Worm (Caenorhabditis elegans) whole organism, young adult: ENCODE data around the gene Y102A5C.2.

Source experiments
- die-1 ChIP-seq: sonication (generic microtip); optimal IDR thresholded peaks from 2 replicates; lab custom pipeline; 2016; ENCODE audit warnings: missing genotype, mild to moderate bottlenecking, missing genetic modification characterization, missing compliant biosample characterization
- egl-18 ChIP-seq: fragments of 200-800 bp; sonication (Bioruptor generic); IDR thresholded peaks from 2 replicates; pipeline ENCODE4 v1.3.6; 2022; ENCODE audit warnings: missing genetic modification reagents, missing genetic modification characterization, missing compliant biosample characterization
- nfya-1 ChIP-seq: sonication (generic microtip); optimal IDR thresholded peaks from 2 replicates; lab custom pipeline; 2017; ENCODE audit warnings: antibody characterized with exemption, missing compliant biosample characterization, missing genetic modification characterization, borderline replicate concordance; ENCODE audit not compliant: insufficient read depth
- snpc-4 ChIP-seq, 5 experiments: fragments of 150-350 bp in 1 of 5; sonication (generic microtip) in 4 of 5; optimal IDR thresholded peaks; 2 replicates each; lab custom pipeline; 2014 to 2018; ENCODE audit warnings: missing genetic modification characterization in 5 of 5, missing biosample characterization in 3 of 5, antibody characterized with exemption in 2 of 5, mild to moderate bottlenecking in 2 of 5, missing compliant biosample characterization in 2 of 5, missing genotype in 2 of 5, moderate library complexity in 2 of 5, missing genetic modification reagents in 1 of 5

ce11 chrV:16888788-16889325, 29.7 kb upstream of the Y102A5C.2 start, which contains the start of the genes ifas-2 and fbxa-44:
- TF ChIP-seq egl-18 (no peak), die-1 (tag; lab: Kevin White, UChicago) (no peak), snpc-4 (GFP tag; optimal IDR thresholded peaks at IDR 0.05; lab: Kevin White, UChicago) (no peak), snpc-4 (tag; optimal IDR thresholded peaks at IDR 0.05; lab: Kevin White, UChicago) (no peak), nfya-1 (tag; lab: Kevin White, UChicago) (no peak)
